Worm (Caenorhabditis elegans) whole organism, midembryonic: Measurements from ENCODE around the gene his-64.
"Not testable (repeated sequence)": the region's sequence is repeated elsewhere in the genome, so short reads cannot be mapped to it uniquely, and the experiment has no call there.

Experiments
- T22C8.4 ChIP-seq: fragments of 200-800 bp; sonication (Bioruptor generic); IDR thresholded peaks from 2 replicates; pipeline ENCODE4 v1.3.6; 2022; ENCODE audit warnings: missing genetic modification characterization, missing compliant biosample characterization
- cog-1 ChIP-seq: sonication (generic microtip); optimal IDR thresholded peaks from 2 replicates; lab custom pipeline; 2016; ENCODE audit warnings: missing genetic modification characterization, missing compliant biosample characterization
- flt-1 ChIP-seq: fragments of 200-800 bp; sonication (Bioruptor generic); IDR thresholded peaks from 2 replicates; pipeline ENCODE4 v1.3.6; 2022; ENCODE audit warnings: missing genetic modification characterization, missing compliant biosample characterization
- klf-2 ChIP-seq: fragments of 200-800 bp; sonication (Bioruptor generic); conservative IDR thresholded peaks from 2 replicates; pipeline ENCODE4 v1.3.6; 2022; ENCODE audit warnings: missing genetic modification reagents, missing genetic modification characterization, missing compliant biosample characterization
- med-1 ChIP-seq: sonication (generic microtip); optimal IDR thresholded peaks from 2 replicates; lab custom pipeline; 2017; ENCODE audit warnings: missing genetic modification characterization, mild to moderate bottlenecking, missing compliant biosample characterization, antibody characterized with exemption, missing genetic modification reagents; ENCODE audit not compliant: insufficient read depth
- ref-1 ChIP-seq: fragments of 200-800 bp; sonication (Bioruptor generic); conservative IDR thresholded peaks from 2 replicates; pipeline ENCODE4 v1.3.6; 2022; ENCODE audit warnings: missing genetic modification reagents, missing genetic modification characterization, missing compliant biosample characterization
- tab-1 ChIP-seq: fragments of 200-800 bp; sonication (Bioruptor generic); IDR thresholded peaks from 2 replicates; pipeline ENCODE4 v1.3.6; 2022; ENCODE audit warnings: missing genetic modification characterization, missing compliant biosample characterization
- ztf-23 ChIP-seq: fragments of 200-800 bp; sonication (Bioruptor generic); IDR thresholded peaks from 2 replicates; pipeline ENCODE4 v1.3.6; 2022; ENCODE audit warnings: missing genetic modification reagents, missing genetic modification characterization, missing compliant biosample characterization
- ztf-29 ChIP-seq: fragments of 200-800 bp; sonication (Bioruptor generic); IDR thresholded peaks from 2 replicates; pipeline ENCODE4 v1.3.6; 2022; ENCODE audit warnings: missing genetic modification reagents, missing genetic modification characterization, missing compliant biosample characterization

his-64 gene

ce11 chrIV:11379254-11379653 is 27.7 kb upstream of the his-64 start, which contains the start of gene fbxb-76:
Gene fbxb-76 (minus strand): TSS chrIV:11379354.
- TF ChIP-seq T22C8.4 (no peak), cog-1 (tag; lab: Kevin White, UChicago) (no peak), ztf-23 (no peak), med-1 (GFP tag; lab: Kevin White, UChicago) (no peak), ztf-29 (GFP tag; lab: Robert Waterston, UW) (no peak), klf-2 (no peak), flt-1 (no peak), ref-1 (no peak), tab-1 (GFP tag; lab: Robert Waterston, UW) (no peak)

- TF ChIP-seq med-1 (GFP tag; lab: Kevin White, UChicago), result no peak
- TF ChIP-seq cog-1 (tag; lab: Kevin White, UChicago), result no peak
- TF ChIP-seq ztf-23, result no peak
- TF ChIP-seq ref-1, result no peak
- no peak for TF ChIP-seq tab-1 (GFP tag; lab: Robert Waterston, UW)
- TF ChIP-seq flt-1, result no peak
- TF ChIP-seq ztf-29 (GFP tag; lab: Robert Waterston, UW), result no peak
- no peak for TF ChIP-seq T22C8.4
- TF ChIP-seq klf-2, result no peak
Measured at ce11 chrIV:11388684-11389083, 18.2 kb upstream of the his-64 start.

ce11 chrIV:11394243-11394642 is 12.7 kb upstream of the his-64 start, which contains the start of gene tag-89:
Gene tag-89 (plus strand): TSS chrIV:11394543.
- no peak for TF ChIP-seq cog-1 (tag; lab: Kevin White, UChicago)
- no peak for TF ChIP-seq med-1 (GFP tag; lab: Kevin White, UChicago)
- TF ChIP-seq ref-1, result no peak
- TF ChIP-seq klf-2, result no peak
- no peak for TF ChIP-seq T22C8.4
- TF ChIP-seq flt-1, result no peak
- TF ChIP-seq tab-1 (GFP tag; lab: Robert Waterston, UW), result no peak
- no peak for TF ChIP-seq ztf-23
- TF ChIP-seq ztf-29 (GFP tag; lab: Robert Waterston, UW), result no peak

DNA sequence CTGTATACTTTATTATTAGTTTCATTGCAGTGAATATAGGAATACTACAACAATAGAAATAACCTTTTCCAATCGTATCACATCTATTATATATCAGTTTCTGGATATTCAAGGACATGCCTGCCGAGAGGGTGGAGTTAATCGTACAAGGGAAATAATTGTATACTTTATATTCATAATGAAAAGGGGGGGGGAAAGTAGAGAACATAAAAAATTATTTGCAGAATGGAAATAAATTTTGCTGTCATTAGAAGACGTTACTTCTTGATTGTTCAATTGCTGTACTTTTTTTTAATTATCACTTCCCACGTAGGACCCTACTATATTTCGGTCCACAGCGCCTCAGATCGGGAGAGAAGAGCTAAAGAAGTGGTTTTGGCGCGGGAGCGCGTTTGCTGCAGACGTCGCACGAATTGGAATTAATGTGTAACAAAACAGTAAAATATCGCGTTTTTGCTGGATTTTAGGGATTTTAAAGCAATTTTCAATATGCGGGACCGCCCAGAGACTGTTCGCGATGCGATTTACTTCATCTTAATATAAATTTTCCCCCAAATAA is 8.6 kb upstream of the his-64 start, which contains the start of gene dsl-6:
Gene dsl-6 (minus strand): TSS at position 51 of the 559 bp plus-strand sequence.
- not testable (repeated sequence) for TF ChIP-seq T22C8.4; ref-1; med-1 (GFP tag; lab: Kevin White, UChicago)

ce11 chrIV:11401482-11401881 is 5.4 kb upstream of the his-64 start:
- TF ChIP-seq klf-2, result no peak
- TF ChIP-seq ztf-29 (GFP tag; lab: Robert Waterston, UW), result no peak
- TF ChIP-seq ztf-23, result no peak
- TF ChIP-seq flt-1, result no peak
- TF ChIP-seq tab-1 (GFP tag; lab: Robert Waterston, UW), result no peak
- no peak for TF ChIP-seq med-1 (GFP tag; lab: Kevin White, UChicago)
- no peak for TF ChIP-seq ref-1
- TF ChIP-seq T22C8.4, result no peak
- no peak for TF ChIP-seq cog-1 (tag; lab: Kevin White, UChicago)

- TF ChIP-seq T22C8.4 (no peak), ztf-23 (no peak)
Measured at ce11 chrIV:11403288-11403991, 3.5 kb upstream of the his-64 start, which contains the start of the genes memi-3 and cyp-31A2. Gene memi-3 (minus strand): TSS chrIV:11403338. Gene cyp-31A2 (plus strand): TSS chrIV:11403961.

- no peak for TF ChIP-seq ref-1
- no peak for TF ChIP-seq tab-1 (GFP tag; lab: Robert Waterston, UW)
- no peak for TF ChIP-seq med-1 (GFP tag; lab: Kevin White, UChicago)
- no peak for TF ChIP-seq cog-1 (tag; lab: Kevin White, UChicago)
- TF ChIP-seq T22C8.4, result no peak
Measured at ce11 chrIV:11410084-11410483, 3.2 kb downstream of the his-64 start, which contains the start of gene gfat-2. Gene gfat-2 (plus strand): TSS chrIV:11410228.

DNA sequence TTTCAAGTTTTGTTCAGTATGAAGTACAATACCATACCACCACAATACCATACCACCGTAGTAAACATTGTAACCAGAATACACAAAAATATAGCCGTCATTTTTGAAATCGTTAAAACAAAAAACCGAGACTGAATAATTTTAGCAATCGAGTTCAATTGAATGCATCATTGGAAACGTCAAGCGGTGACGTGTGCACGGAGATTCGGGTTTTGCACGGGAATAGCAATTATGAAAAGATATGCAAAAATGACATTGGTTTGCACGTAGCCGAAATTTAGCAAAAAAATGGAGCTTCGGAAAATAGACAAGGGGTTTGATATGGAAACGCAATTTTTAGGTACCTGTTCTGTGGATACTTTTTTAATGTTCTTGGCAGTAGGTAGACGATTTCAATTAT is 8.0 kb downstream of the his-64 start, which contains the start of gene F22B3.10:
Gene F22B3.10 (minus strand): TSS at position 101 of the 400 bp plus-strand sequence.
- no peak for TF ChIP-seq flt-1
- no peak for TF ChIP-seq ref-1
- TF ChIP-seq T22C8.4, result no peak

DNA sequence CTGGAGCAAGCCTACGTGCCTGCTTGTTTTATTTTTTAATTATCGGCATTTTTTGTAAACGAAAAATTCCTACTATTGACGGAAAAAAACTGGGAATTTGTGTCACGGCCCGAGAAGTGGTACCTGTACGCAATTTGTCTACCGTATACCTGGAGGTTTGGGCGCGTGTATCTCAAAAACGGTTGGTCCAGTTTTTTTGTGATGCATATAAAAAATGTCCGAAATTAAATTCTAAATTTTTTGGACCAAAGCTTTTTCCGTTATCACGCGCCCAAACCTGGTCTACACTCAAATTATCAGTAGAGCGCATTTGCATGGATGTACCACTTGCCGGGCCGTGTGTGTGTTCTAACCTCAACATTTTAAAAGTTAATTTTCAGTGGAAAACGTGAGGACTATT is 9.8 kb downstream of the his-64 start, which contains the start of gene F22B3.5:
Gene F22B3.5 (minus strand): TSS at position 101 of the 400 bp plus-strand sequence.
- TF ChIP-seq ztf-29 (GFP tag; lab: Robert Waterston, UW); ref-1; flt-1: not testable (repeated sequence)

DNA sequence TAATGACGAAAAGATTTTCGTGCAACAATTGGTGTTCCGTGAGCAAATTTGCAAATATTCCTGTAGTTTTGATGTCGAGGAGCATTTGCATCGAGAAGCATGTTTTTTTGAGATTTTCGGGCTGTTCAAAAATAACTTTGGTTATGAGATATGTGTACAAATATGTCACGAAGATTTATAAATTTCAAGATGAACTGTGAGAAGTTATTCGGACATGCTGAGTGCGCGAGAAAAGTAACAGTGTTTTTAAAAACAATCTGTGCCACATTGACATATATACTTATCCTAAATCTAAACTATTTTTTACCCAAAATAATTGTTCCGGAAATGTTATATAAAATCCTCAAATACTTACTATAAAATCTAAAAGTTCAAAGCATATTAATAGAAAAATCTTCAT is 14.8 kb downstream of the his-64 start, which contains the start of gene F22B3.7:
Gene F22B3.7 (minus strand): TSS at position 101 of the 400 bp plus-strand sequence.
- TF ChIP-seq med-1 (GFP tag; lab: Kevin White, UChicago) (no peak), tab-1 (GFP tag; lab: Robert Waterston, UW) (no peak), cog-1 (tag; lab: Kevin White, UChicago) (no peak), T22C8.4 (no peak), flt-1 (no peak), ztf-29 (GFP tag; lab: Robert Waterston, UW) (no peak), ztf-23 (no peak), ref-1 (no peak), klf-2 (no peak)

DNA sequence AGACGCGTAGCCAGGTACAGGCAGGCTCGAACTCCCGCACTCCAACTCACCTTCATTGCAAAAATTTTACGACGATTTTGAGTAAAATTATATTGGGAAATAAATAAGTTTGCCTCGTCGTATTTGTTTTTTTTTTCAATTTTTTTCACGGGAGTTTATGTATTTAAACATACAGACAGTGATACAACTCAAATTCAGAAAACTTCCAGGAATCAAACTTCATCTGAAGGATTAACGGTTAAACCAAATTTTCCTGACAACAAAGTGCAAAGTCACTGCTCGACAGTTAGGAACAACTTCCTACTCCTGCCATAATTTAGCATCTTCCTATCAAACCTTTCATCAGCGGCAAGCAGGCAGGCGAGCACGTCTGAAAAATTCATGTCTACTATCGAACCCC is 17.9 kb downstream of the his-64 start, which contains the start of gene F22B3.8:
Gene F22B3.8 (minus strand): TSS at position 101 of the 400 bp plus-strand sequence.
- no peak for TF ChIP-seq flt-1
